Worm (Caenorhabditis elegans) whole organism, midembryonic: ENCODE data around the gene Y53F4B.24.
"Not testable (repeated sequence)": the region's sequence is repeated elsewhere in the genome, so short reads cannot be mapped to it uniquely, and the experiment has no call there.

ENCODE experiments used
- T22C8.4 ChIP-seq: fragments of 200-800 bp; sonication (Bioruptor generic); IDR thresholded peaks from 2 replicates; pipeline ENCODE4 v1.3.6; 2022; ENCODE audit warnings: missing genetic modification characterization, missing compliant biosample characterization
- cog-1 ChIP-seq: sonication (generic microtip); optimal IDR thresholded peaks from 2 replicates; lab custom pipeline; 2016; ENCODE audit warnings: missing genetic modification characterization, missing compliant biosample characterization
- flt-1 ChIP-seq: fragments of 200-800 bp; sonication (Bioruptor generic); IDR thresholded peaks from 2 replicates; pipeline ENCODE4 v1.3.6; 2022; ENCODE audit warnings: missing genetic modification characterization, missing compliant biosample characterization
- klf-2 ChIP-seq: fragments of 200-800 bp; sonication (Bioruptor generic); conservative IDR thresholded peaks from 2 replicates; pipeline ENCODE4 v1.3.6; 2022; ENCODE audit warnings: missing genetic modification reagents, missing genetic modification characterization, missing compliant biosample characterization
- med-1 ChIP-seq: sonication (generic microtip); optimal IDR thresholded peaks from 2 replicates; lab custom pipeline; 2017; ENCODE audit warnings: missing genetic modification characterization, mild to moderate bottlenecking, missing compliant biosample characterization, antibody characterized with exemption, missing genetic modification reagents; ENCODE audit not compliant: insufficient read depth
- ref-1 ChIP-seq: fragments of 200-800 bp; sonication (Bioruptor generic); conservative IDR thresholded peaks from 2 replicates; pipeline ENCODE4 v1.3.6; 2022; ENCODE audit warnings: missing genetic modification reagents, missing genetic modification characterization, missing compliant biosample characterization
- tab-1 ChIP-seq: fragments of 200-800 bp; sonication (Bioruptor generic); IDR thresholded peaks from 2 replicates; pipeline ENCODE4 v1.3.6; 2022; ENCODE audit warnings: missing genetic modification characterization, missing compliant biosample characterization
- ztf-23 ChIP-seq: fragments of 200-800 bp; sonication (Bioruptor generic); IDR thresholded peaks from 2 replicates; pipeline ENCODE4 v1.3.6; 2022; ENCODE audit warnings: missing genetic modification reagents, missing genetic modification characterization, missing compliant biosample characterization
- ztf-29 ChIP-seq: fragments of 200-800 bp; sonication (Bioruptor generic); IDR thresholded peaks from 2 replicates; pipeline ENCODE4 v1.3.6; 2022; ENCODE audit warnings: missing genetic modification reagents, missing genetic modification characterization, missing compliant biosample characterization

The Y53F4B.24 gene

DNA sequence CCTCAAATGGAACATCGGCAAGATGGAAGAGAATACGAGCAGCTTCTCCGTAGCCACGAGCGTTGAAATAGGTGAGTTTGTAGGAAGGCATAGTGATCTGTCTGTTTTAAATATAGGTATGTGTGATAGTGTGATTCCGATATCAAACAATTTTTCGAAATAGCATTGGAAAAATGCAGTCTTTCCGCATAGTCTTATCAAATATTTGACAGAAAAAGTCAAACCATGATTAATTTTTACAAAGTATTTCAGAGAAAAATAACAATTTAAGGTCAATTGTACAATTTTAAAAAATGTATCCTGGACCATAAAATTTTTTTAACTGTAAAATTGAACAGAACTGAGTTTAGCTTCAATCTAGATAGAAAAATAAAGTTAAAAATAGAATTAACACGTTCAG is 30.2 kb upstream of the Y53F4B.24 start, which contains the start of gene gst-26:
Gene gst-26, minus strand, starts transcription at position 101 of the 400 bp plus-strand sequence.
- no peak for TF ChIP-seq ref-1 (GFP tag; lab: Robert Waterston, UW)

DNA sequence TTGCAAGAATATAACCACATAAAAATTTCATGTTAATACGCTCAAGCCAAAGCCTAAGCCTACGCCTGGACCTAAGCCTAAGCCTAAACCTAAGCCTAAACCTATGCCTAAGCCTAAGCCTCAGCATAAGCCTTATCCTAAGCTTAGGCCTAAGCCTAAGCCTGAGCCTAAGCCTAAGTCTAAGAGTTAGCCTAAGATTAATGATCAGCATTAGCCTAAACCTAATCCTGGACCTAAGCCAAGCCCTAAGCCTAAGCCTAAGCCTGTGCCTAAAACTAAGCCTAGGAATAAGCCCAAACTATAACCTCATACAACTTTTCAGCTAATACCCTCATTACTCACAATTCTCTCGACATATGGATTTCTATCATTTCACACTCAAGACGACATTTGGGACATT is 24.1 kb upstream of the Y53F4B.24 start:
- no peak for TF ChIP-seq med-1 (GFP tag; lab: Kevin White, UChicago)

- TF ChIP-seq flt-1, result no peak
- TF ChIP-seq ztf-29, result no peak
- no peak for TF ChIP-seq med-1 (GFP tag; lab: Kevin White, UChicago)
- TF ChIP-seq T22C8.4, result no peak
- no peak for TF ChIP-seq ref-1 (GFP tag; lab: Robert Waterston, UW)
- no peak for TF ChIP-seq tab-1 (GFP tag; lab: Robert Waterston, UW)
- no peak for TF ChIP-seq klf-2
- TF ChIP-seq cog-1 (tag; lab: Kevin White, UChicago), result no peak
- no peak for TF ChIP-seq ztf-23
Observed at ce11 chrII:15157880-15158279, 23.6 kb upstream of the Y53F4B.24 start, which contains the start of gene ptr-20. ptr-20 (plus strand) TSS chrII:15158180.

- TF ChIP-seq tab-1 (GFP tag; lab: Robert Waterston, UW) (no peak), med-1 (GFP tag; lab: Kevin White, UChicago) (no peak), ref-1 (GFP tag; lab: Robert Waterston, UW) (no peak), flt-1 (no peak), cog-1 (tag; lab: Kevin White, UChicago) (no peak), ztf-23 (no peak)
Observed at ce11 chrII:15148442-15148841, 14.2 kb upstream of the Y53F4B.24 start.

ce11 chrII:15145594-15145993 is 11.4 kb upstream of the Y53F4B.24 start, which contains the start of gene Y53F4B.27:
Y53F4B.27 (plus strand) TSS chrII:15145894.
- no peak for TF ChIP-seq tab-1 (GFP tag; lab: Robert Waterston, UW)
- no peak for TF ChIP-seq ztf-23
- TF ChIP-seq ref-1 (GFP tag; lab: Robert Waterston, UW), result no peak
- TF ChIP-seq med-1 (GFP tag; lab: Kevin White, UChicago), result no peak
- TF ChIP-seq ztf-29, result no peak

DNA sequence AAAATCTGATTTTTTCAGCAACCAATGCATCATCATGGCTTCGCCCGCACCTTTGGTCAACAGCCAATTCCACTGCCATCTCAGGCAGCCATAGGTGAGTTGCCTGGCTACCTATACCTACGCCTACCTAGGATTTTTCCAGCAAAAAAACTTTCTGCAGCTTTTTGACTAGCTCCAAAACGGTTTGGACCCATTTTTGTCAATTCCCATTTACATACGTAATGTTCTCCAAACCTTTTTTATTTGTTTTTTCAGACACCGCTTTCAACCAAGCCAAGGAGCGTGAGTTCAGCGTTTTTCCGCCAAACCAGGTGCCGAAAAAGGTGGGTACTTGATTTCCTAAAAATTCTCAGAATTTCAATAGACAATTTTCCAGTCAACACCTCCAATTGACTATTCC is 9.5 kb upstream of the Y53F4B.24 start:
- TF ChIP-seq ztf-23 (no peak), med-1 (GFP tag; lab: Kevin White, UChicago) (no peak), T22C8.4 (no peak), cog-1 (tag; lab: Kevin White, UChicago) (no peak), tab-1 (GFP tag; lab: Robert Waterston, UW) (no peak), ztf-29 (no peak), ref-1 (GFP tag; lab: Robert Waterston, UW) (no peak), flt-1 (no peak), klf-2 (no peak)

- not testable (repeated sequence) for TF ChIP-seq ref-1 (GFP tag; lab: Robert Waterston, UW); med-1 (GFP tag; lab: Kevin White, UChicago); klf-2
Observed at ce11 chrII:15140881-15141280, 6.6 kb upstream of the Y53F4B.24 start, which contains the start of gene Y53F4B.26. Y53F4B.26 (minus strand) TSS chrII:15140981.

DNA sequence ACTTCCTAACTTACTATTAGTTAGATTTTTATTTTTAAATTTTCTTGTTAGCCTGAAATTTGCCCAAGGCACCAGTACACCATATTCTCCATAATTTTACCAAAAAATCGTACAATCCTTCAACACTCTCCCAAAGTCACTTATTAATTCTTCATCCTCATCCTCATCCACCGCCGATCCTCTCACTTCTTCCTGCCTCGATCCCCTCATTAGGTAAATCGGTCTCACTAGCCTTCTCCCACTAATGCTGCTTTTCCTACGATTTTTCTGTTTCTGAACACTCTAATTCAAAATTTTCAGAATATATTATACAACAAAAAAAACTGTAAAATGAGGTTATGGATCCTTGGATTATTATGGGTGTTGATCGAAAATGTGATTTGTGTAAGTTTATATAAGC is 1.7 kb upstream of the Y53F4B.24 start, which contains the start of gene Y53F4B.25:
Gene Y53F4B.25, plus strand, starts transcription at position 301 of the 400 bp plus-strand sequence.
- TF ChIP-seq med-1 (GFP tag; lab: Kevin White, UChicago) (no peak), ztf-29 (no peak), ref-1 (GFP tag; lab: Robert Waterston, UW) (no peak), cog-1 (tag; lab: Kevin White, UChicago) (no peak), tab-1 (GFP tag; lab: Robert Waterston, UW) (no peak), ztf-23 (no peak), klf-2 (no peak), T22C8.4 (no peak), flt-1 (no peak)

- no peak for TF ChIP-seq klf-2
- TF ChIP-seq T22C8.4, result no peak
- TF ChIP-seq tab-1 (GFP tag; lab: Robert Waterston, UW), result no peak
- no peak for TF ChIP-seq flt-1
- no peak for TF ChIP-seq ref-1 (GFP tag; lab: Robert Waterston, UW)
- TF ChIP-seq ztf-23, result no peak
- no peak for TF ChIP-seq med-1 (GFP tag; lab: Kevin White, UChicago)
- TF ChIP-seq ztf-29, result no peak
Observed at ce11 chrII:15130512-15130911, 3.7 kb downstream of the Y53F4B.24 start, which contains the start of gene Y53F4B.62. Y53F4B.62 (minus strand) TSS chrII:15130612.

DNA sequence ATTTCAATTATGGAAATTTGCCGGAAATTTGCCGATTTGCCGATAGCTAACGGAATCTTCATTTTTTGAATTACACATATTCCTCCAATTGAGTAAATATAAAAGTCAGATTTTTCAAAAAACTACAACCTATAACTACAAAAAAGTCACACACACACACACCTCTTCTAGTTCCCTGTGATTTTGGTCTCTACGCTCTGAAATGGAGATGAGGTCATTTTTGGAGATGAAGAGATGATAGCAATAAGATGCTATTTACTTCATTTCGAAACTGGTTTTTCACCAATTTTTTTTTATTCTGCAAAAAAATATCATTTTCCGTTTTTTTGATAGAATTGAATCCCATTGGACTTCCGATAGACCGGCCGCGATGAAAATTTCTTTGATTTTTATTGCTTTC is 10.0 kb downstream of the Y53F4B.24 start, which contains the start of gene Y53F4B.23:
Gene Y53F4B.23, plus strand, starts transcription at position 312 of the 400 bp plus-strand sequence.
- TF ChIP-seq med-1 (GFP tag; lab: Kevin White, UChicago), result no peak
- TF ChIP-seq tab-1 (GFP tag; lab: Robert Waterston, UW), result no peak

ce11 chrII:15119537-15120360 is 14.5 kb downstream of the Y53F4B.24 start, which contains the start of gene arp-1:
arp-1 (plus strand) TSS chrII:15120301.
- TF ChIP-seq ztf-23 (no peak), cog-1 (tag; lab: Kevin White, UChicago) (peak; percentile 1), T22C8.4 (peak; percentile 33; the same call in 1 of the 2 replicates)
